Worm (Caenorhabditis elegans) whole organism, young adult: ENCODE results near the gene T28A11.2.

Experiments
- B0035.1 ChIP-seq: sonication (generic microtip); optimal IDR thresholded peaks from 2 replicates; lab custom pipeline; 2016; ENCODE audit warnings: missing genetic modification characterization, mild to moderate bottlenecking, missing compliant biosample characterization, missing genotype, missing genetic modification reagents
- B0261.1 ChIP-seq: sonication (generic microtip); optimal IDR thresholded peaks from 2 replicates; lab custom pipeline; 2016; ENCODE audit warnings: mild to moderate bottlenecking, missing genetic modification characterization, moderate library complexity, missing compliant biosample characterization
- C06A6.2 ChIP-seq: fragments of 200-800 bp; sonication (Bioruptor generic); conservative IDR thresholded peaks from 2 replicates; pipeline ENCODE4 v1.3.6; 2022; ENCODE audit warnings: missing genetic modification characterization, missing compliant biosample characterization
- F23B12.7 ChIP-seq: sonication (generic microtip); optimal IDR thresholded peaks from 2 replicates; lab custom pipeline; 2017; ENCODE audit warnings: missing genetic modification characterization, mild to moderate bottlenecking, missing compliant biosample characterization, antibody characterized with exemption, moderate library complexity; ENCODE audit not compliant: insufficient read depth
- F33H1.4 ChIP-seq: fragments of 200-800 bp; sonication (Bioruptor generic); IDR thresholded peaks from 2 replicates; pipeline ENCODE4 v1.3.6; 2022; ENCODE audit warnings: missing genetic modification reagents, missing genetic modification characterization, missing compliant biosample characterization
- F37B4.10 ChIP-seq: fragments of 200-800 bp; sonication (Bioruptor generic); IDR thresholded peaks from 2 replicates; pipeline ENCODE4 v1.3.6; 2022; ENCODE audit warnings: missing genetic modification characterization, missing compliant biosample characterization
- F52B5.7 ChIP-seq: sonication (generic microtip); optimal IDR thresholded peaks from 2 replicates; lab custom pipeline; 2016; ENCODE audit warnings: mild to moderate bottlenecking, missing genetic modification characterization, missing compliant biosample characterization
- F57C9.4 ChIP-seq: sonication (generic microtip); optimal IDR thresholded peaks from 2 replicates; lab custom pipeline; 2017; ENCODE audit warnings: mild to moderate bottlenecking, missing genetic modification characterization, missing compliant biosample characterization
- T07F8.4 ChIP-seq: sonication (generic microtip); optimal IDR thresholded peaks from 2 replicates; lab custom pipeline; 2016; ENCODE audit warnings: mild to moderate bottlenecking, missing genetic modification characterization, moderate library complexity, missing compliant biosample characterization
- T26A5.8 ChIP-seq: sonication (generic microtip); optimal IDR thresholded peaks from 2 replicates; lab custom pipeline; 2016; ENCODE audit warnings: missing genetic modification characterization, missing compliant biosample characterization
- Y67H2A.10 ChIP-seq: fragments of 200-800 bp; sonication (Bioruptor generic); conservative IDR thresholded peaks from 2 replicates; pipeline ENCODE4 v1.3.6; 2022; ENCODE audit warnings: missing genetic modification reagents, missing genetic modification characterization, missing compliant biosample characterization
- Y95B8A.8 ChIP-seq: fragments of 200-800 bp; sonication (Bioruptor generic); IDR thresholded peaks from 2 replicates; pipeline ENCODE4 v1.3.6; 2022; ENCODE audit warnings: missing genetic modification reagents, missing genetic modification characterization, missing compliant biosample characterization
- atf-7 ChIP-seq: sonication (generic microtip); optimal IDR thresholded peaks from 2 replicates; lab custom pipeline; 2017; ENCODE audit warnings: mild to moderate bottlenecking, missing genetic modification characterization, missing compliant biosample characterization
- athp-1 ChIP-seq: sonication (generic microtip); optimal IDR thresholded peaks from 2 replicates; lab custom pipeline; 2017; ENCODE audit warnings: mild to moderate bottlenecking, missing genetic modification characterization, missing compliant biosample characterization
- attf-3 ChIP-seq: fragments of 200-800 bp; sonication (Bioruptor generic); conservative IDR thresholded peaks from 2 replicates; pipeline ENCODE4 v1.3.6; 2022; ENCODE audit warnings: missing genetic modification reagents, missing genetic modification characterization, missing compliant biosample characterization
- cebp-1 ChIP-seq, 2 experiments: fragments of 200-800 bp in 1 of 2; sonication (Bioruptor generic) in 1 of 2; sonication (generic microtip) in 1 of 2; IDR thresholded peaks in 1 of 2; optimal IDR thresholded peaks in 1 of 2; 2 replicates each; pipeline versions ENCODE4 v1.3.6 to Lab custom; 2017 to 2022; ENCODE audit warnings: missing compliant biosample characterization in 2 of 2, missing genetic modification characterization in 2 of 2, mild to moderate bottlenecking in 1 of 2, missing genetic modification reagents in 1 of 2, moderate library complexity in 1 of 2
- ceh-79 ChIP-seq: sonication (generic microtip); optimal IDR thresholded peaks from 2 replicates; lab custom pipeline; 2017; ENCODE audit warnings: mild to moderate bottlenecking, missing genetic modification characterization, missing compliant biosample characterization
- ceh-91 ChIP-seq: fragments of 200-800 bp; sonication (Bioruptor generic); IDR thresholded peaks from 2 replicates; pipeline ENCODE4 v1.3.6; 2022; ENCODE audit warnings: missing genetic modification reagents, missing genetic modification characterization, missing compliant biosample characterization
- egl-44 ChIP-seq: fragments of 200-800 bp; sonication (Bioruptor generic); IDR thresholded peaks from 2 replicates; pipeline ENCODE4 v1.3.6; 2022; ENCODE audit warnings: missing genetic modification reagents, missing genetic modification characterization, missing compliant biosample characterization
- gei-17 ChIP-seq: fragments of 200-800 bp; sonication (Bioruptor generic); optimal IDR thresholded peaks from 2 replicates; lab custom pipeline; 2018; ENCODE audit warnings: mild to moderate bottlenecking, missing genetic modification characterization, missing compliant biosample characterization
- hlh-26 ChIP-seq: fragments of 200-800 bp; sonication (Bioruptor generic); conservative IDR thresholded peaks from 2 replicates; pipeline ENCODE4 v1.3.6; 2022; ENCODE audit warnings: missing genetic modification reagents, missing genetic modification characterization, missing compliant biosample characterization
- lag-1 ChIP-seq: fragments of 200-800 bp; sonication (Bioruptor generic); IDR thresholded peaks from 2 replicates; pipeline ENCODE4 v1.3.6; 2022; ENCODE audit warnings: missing genetic modification reagents, missing genetic modification characterization, missing compliant biosample characterization
- let-526 ChIP-seq: fragments of 200-800 bp; sonication (Bioruptor generic); IDR thresholded peaks from 2 replicates; pipeline ENCODE4 v1.3.6; 2022; ENCODE audit warnings: missing genetic modification reagents, missing genetic modification characterization, missing compliant biosample characterization
- lir-1 ChIP-seq: fragments of 200-800 bp; sonication (Bioruptor generic); conservative IDR thresholded peaks from 2 replicates; pipeline ENCODE4 v1.3.6; 2022; ENCODE audit warnings: missing genetic modification reagents, missing genetic modification characterization, missing compliant biosample characterization
- lsy-27 ChIP-seq: sonication (generic microtip); optimal IDR thresholded peaks from 2 replicates; lab custom pipeline; 2017; ENCODE audit warnings: missing genetic modification characterization, mild to moderate bottlenecking, missing compliant biosample characterization, antibody characterized with exemption, missing genotype, borderline replicate concordance; ENCODE audit not compliant: insufficient read depth
- madf-8 ChIP-seq: fragments of 200-800 bp; sonication (Bioruptor generic); conservative IDR thresholded peaks from 2 replicates; pipeline ENCODE4 v1.3.6; 2022; ENCODE audit warnings: missing genetic modification reagents, missing genetic modification characterization, missing compliant biosample characterization
- mes-4 ChIP-seq: sonication (generic microtip); optimal IDR thresholded peaks from 2 replicates; lab custom pipeline; 2016; ENCODE audit warnings: missing genotype, missing genetic modification characterization, missing compliant biosample characterization
- mxl-1 ChIP-seq: sonication (generic microtip); optimal IDR thresholded peaks from 2 replicates; lab custom pipeline; 2016; ENCODE audit warnings: missing genetic modification characterization, missing compliant biosample characterization
- nfya-2 ChIP-seq: fragments of 200-800 bp; sonication (Bioruptor generic); IDR thresholded peaks from 2 replicates; pipeline ENCODE4 v1.3.6; 2022; ENCODE audit warnings: missing genetic modification reagents, missing genetic modification characterization, missing compliant biosample characterization
- pha-4 ChIP-seq: fragments of 150-350 bp; sonication (generic microtip); optimal IDR thresholded peaks from 2 replicates; lab custom pipeline; 2014; ENCODE audit warnings: missing biosample characterization, missing genetic modification reagents, missing genetic modification characterization
- rec-8 ChIP-seq, 2 experiments: sonication (generic microtip); optimal IDR thresholded peaks; 2 replicates each; lab custom pipeline; 2016; ENCODE audit warnings: mild to moderate bottlenecking in 2 of 2, missing genetic modification characterization in 2 of 2, missing genetic modification reagents in 2 of 2, missing genotype in 2 of 2, missing biosample characterization in 1 of 2, missing compliant biosample characterization in 1 of 2, moderate library complexity in 1 of 2
- rpc-1 ChIP-seq, 2 experiments: fragments of 150-350 bp in 1 of 2; sonication (generic microtip) in 1 of 2; optimal IDR thresholded peaks; 2 replicates each; lab custom pipeline; 2014 to 2018; ENCODE audit warnings: missing biosample characterization in 1 of 2, missing genetic modification characterization in 1 of 2, missing genetic modification reagents in 1 of 2, missing genotype in 1 of 2
- somi-1 ChIP-seq: fragments of 200-800 bp; sonication (Bioruptor generic); optimal IDR thresholded peaks from 2 replicates; lab custom pipeline; 2018; ENCODE audit warnings: mild to moderate bottlenecking, missing genetic modification characterization, missing compliant biosample characterization
- tbp1 ChIP-seq: fragments of 200-800 bp; sonication (Bioruptor generic); optimal IDR thresholded peaks from 2 replicates; lab custom pipeline; 2018; ENCODE audit warnings: mild to moderate bottlenecking, missing genetic modification characterization, missing compliant biosample characterization
- unc-130 ChIP-seq: sonication (generic microtip); optimal IDR thresholded peaks from 2 replicates; lab custom pipeline; 2016; ENCODE audit warnings: missing genetic modification reagents, missing genetic modification characterization, missing compliant biosample characterization
- zim-3 ChIP-seq: sonication (generic microtip); optimal IDR thresholded peaks from 2 replicates; lab custom pipeline; 2017; ENCODE audit warnings: mild to moderate bottlenecking, missing genetic modification characterization, moderate library complexity, missing compliant biosample characterization
- ztf-22 ChIP-seq: fragments of 200-800 bp; sonication (Bioruptor generic); optimal IDR thresholded peaks from 2 replicates; lab custom pipeline; 2018; ENCODE audit warnings: mild to moderate bottlenecking, missing genetic modification characterization, moderate library complexity, missing compliant biosample characterization
- ztf-25 ChIP-seq: fragments of 200-800 bp; sonication (Bioruptor generic); IDR thresholded peaks from 2 replicates; pipeline ENCODE4 v1.3.6; 2022; ENCODE audit warnings: missing genetic modification reagents, missing genetic modification characterization, missing compliant biosample characterization
- ztf-6 ChIP-seq: fragments of 200-800 bp; sonication (Bioruptor generic); IDR thresholded peaks from 2 replicates; pipeline ENCODE4 v1.3.6; 2022; ENCODE audit warnings: missing genetic modification reagents, missing genetic modification characterization, missing compliant biosample characterization

T28A11.2 gene

DNA sequence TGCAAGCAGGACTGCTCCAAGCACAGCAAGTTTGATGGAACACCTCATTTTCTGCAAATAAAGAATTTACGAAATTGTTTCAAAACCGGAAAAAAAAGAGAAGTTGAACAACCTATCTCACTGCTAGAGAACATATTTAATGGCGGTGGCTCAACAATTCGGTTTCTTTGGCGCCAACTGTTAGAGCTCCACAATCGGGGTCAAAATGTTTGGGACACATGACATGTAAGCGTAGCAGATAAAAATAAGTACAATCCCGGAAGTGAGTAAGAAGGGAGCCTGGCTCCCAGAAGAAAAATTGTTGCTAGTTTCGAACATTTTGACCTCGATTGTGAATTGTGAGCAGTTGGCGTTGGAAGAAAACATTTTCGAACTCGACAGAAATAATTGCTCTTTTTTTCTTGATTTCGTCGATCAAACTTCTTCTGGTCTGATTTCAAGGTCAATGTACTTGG, 21.0 kb upstream of the T28A11.2 start, which contains the start of gene T28A11.16:
Gene T28A11.16, minus strand, starts transcription at position 51 of the 455 bp plus-strand sequence.
- no peak for TF ChIP-seq zim-3 (tag; lab: Kevin White, UChicago)
- no peak for TF ChIP-seq lir-1 (GFP tag; lab: Robert Waterston, UW)
- TF ChIP-seq attf-3 = no peak
- no peak for TF ChIP-seq rpc-1 (optimal IDR thresholded peaks at IDR 0.05; lab: Kevin White, UChicago)
- no peak for TF ChIP-seq rpc-1 (tag; optimal IDR thresholded peaks at IDR 0.05; lab: Kevin White, UChicago)
- TF ChIP-seq ceh-91 = no peak
- no peak for TF ChIP-seq ztf-25
- TF ChIP-seq mxl-1 (tag; lab: Kevin White, UChicago) = no peak
- TF ChIP-seq Y95B8A.8 (GFP tag; lab: Robert Waterston, UW) = no peak

DNA sequence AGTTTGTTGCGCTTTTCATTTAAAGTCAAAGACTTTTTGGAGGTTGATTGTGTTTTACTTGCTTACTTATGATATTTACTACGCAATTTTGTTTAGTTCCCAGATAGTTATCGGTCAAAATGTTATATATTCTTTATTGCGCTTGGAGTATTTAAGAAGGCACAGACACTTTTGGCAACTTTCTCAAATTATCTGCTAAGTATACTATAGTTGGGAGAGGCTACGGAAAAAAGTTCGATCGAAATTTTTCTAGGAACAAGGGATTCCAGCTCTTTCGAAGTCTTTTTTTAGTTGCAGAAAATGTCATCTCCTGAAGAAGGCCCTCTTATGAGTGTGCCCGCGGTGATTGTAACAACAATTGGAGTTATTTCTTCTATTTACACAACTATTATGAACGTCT, 20.1 kb upstream of the T28A11.2 start, which contains the start of gene srbc-5:
Gene srbc-5, plus strand, starts transcription at position 301 of the 400 bp plus-strand sequence.
- TF ChIP-seq hlh-26 (GFP tag; lab: Robert Waterston, UW) (no peak), F37B4.10 (GFP tag; lab: Robert Waterston, UW) (no peak), F57C9.4 (tag; lab: Kevin White, UChicago) (no peak), zim-3 (tag; lab: Kevin White, UChicago) (no peak), F23B12.7 (tag; lab: Kevin White, UChicago) (no peak), C06A6.2 (GFP tag; lab: Robert Waterston, UW) (no peak), athp-1 (tag; lab: Kevin White, UChicago) (no peak), tbp1 (GFP tag; lab: Kevin White, UChicago) (no peak), lsy-27 (tag; lab: Kevin White, UChicago) (no peak), B0035.1 (no peak), ceh-79 (tag; lab: Kevin White, UChicago) (no peak), cebp-1 (GFP tag; IDR thresholded peaks at IDR 0.05; lab: Robert Waterston, UW) (no peak), cebp-1 (tag; optimal IDR thresholded peaks at IDR 0.05; lab: Kevin White, UChicago) (no peak), T07F8.4 (tag; lab: Kevin White, UChicago) (no peak), lag-1 (GFP tag; lab: Robert Waterston, UW) (no peak), ztf-6 (GFP tag; lab: Robert Waterston, UW) (no peak), F33H1.4 (GFP tag; lab: Robert Waterston, UW) (no peak), nfya-2 (GFP tag; lab: Robert Waterston, UW) (no peak), ceh-91 (no peak)
- TF ChIP-seq, all 124 proteins: peak for 0

DNA sequence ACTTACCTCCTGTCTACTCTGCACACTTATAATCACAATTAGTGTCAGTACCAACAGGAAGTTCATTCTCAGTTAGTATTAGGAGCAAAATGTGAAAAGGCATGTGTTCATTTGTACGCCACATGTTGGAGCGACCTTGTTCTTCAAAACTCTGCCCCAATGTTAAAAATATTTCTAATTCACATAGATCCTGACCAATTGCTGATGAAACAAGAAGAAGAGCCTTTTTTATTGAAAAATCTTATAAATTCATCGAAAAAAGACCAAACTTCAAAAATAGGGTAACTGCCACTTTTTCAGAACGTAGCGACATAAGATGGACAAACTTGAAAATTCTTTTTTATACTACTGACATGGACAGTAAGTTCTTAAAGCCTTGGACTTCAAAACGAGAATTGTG, 14.0 kb upstream of the T28A11.2 start, which contains the start of gene T28A11.17:
Gene T28A11.17, minus strand, starts transcription at position 101 of the 400 bp plus-strand sequence.
- no peak for TF ChIP-seq unc-130 (GFP tag; lab: Kevin White, UChicago)
- no peak for TF ChIP-seq atf-7 (tag; lab: Kevin White, UChicago)
- TF ChIP-seq pha-4 = no peak
- TF ChIP-seq mes-4 = no peak
- no peak for TF ChIP-seq gei-17 (GFP tag; lab: Kevin White, UChicago)
- no peak for TF ChIP-seq madf-8 (GFP tag; lab: Robert Waterston, UW)
- TF ChIP-seq attf-3 = no peak
- TF ChIP-seq F52B5.7 (tag; lab: Kevin White, UChicago) = no peak
- TF ChIP-seq B0261.1 (tag; lab: Kevin White, UChicago) = no peak
- no peak for TF ChIP-seq Y67H2A.10 (GFP tag; lab: Robert Waterston, UW)
- TF ChIP-seq somi-1 = no peak
- TF ChIP-seq egl-44 = no peak
- TF ChIP-seq F23B12.7 (tag; lab: Kevin White, UChicago) = no peak
- no peak for TF ChIP-seq ztf-22 (GFP tag; lab: Kevin White, UChicago)
- TF ChIP-seq let-526 = no peak
- TF ChIP-seq T26A5.8 (tag; lab: Kevin White, UChicago) = no peak
- TF ChIP-seq rec-8 (tag; optimal IDR thresholded peaks at IDR 0.05; lab: Kevin White, UChicago) = no peak
- TF ChIP-seq lir-1 (GFP tag; lab: Robert Waterston, UW) = no peak
